Worm (Caenorhabditis elegans) whole organism, L3 larva: ENCODE results near the gene ZK1073.2.

Experiments
- R02D3.7 ChIP-seq: fragments of 150-350 bp; optimal IDR thresholded peaks from 2 replicates; lab custom pipeline; 2014; ENCODE audit warnings: missing biosample characterization, missing genetic modification characterization
- aly-2 ChIP-seq: fragments of 150-350 bp; optimal IDR thresholded peaks from 2 replicates; lab custom pipeline; 2014; ENCODE audit warnings: missing biosample characterization, missing genetic modification characterization
- ama-1 ChIP-seq: fragments of 150-350 bp; optimal IDR thresholded peaks from 2 replicates; lab custom pipeline; 2018
- ceh-16 ChIP-seq: sonication (generic microtip); optimal IDR thresholded peaks from 2 replicates; lab custom pipeline; 2017; ENCODE audit warnings: missing biosample characterization, missing genetic modification characterization
- ceh-28 ChIP-seq: fragments of 150-350 bp; optimal IDR thresholded peaks from 2 replicates; lab custom pipeline; 2014; ENCODE audit warnings: missing biosample characterization, missing genetic modification reagents, missing genetic modification characterization
- ceh-82 ChIP-seq: fragments of 150-350 bp; optimal IDR thresholded peaks from 2 replicates; lab custom pipeline; 2014; ENCODE audit warnings: missing biosample characterization, missing genetic modification characterization
- ceh-9 ChIP-seq: sonication (generic microtip); optimal IDR thresholded peaks from 2 replicates; lab custom pipeline; 2018; ENCODE audit warnings: missing biosample characterization, missing genetic modification characterization
- daf-12 ChIP-seq: fragments of 150-350 bp; optimal IDR thresholded peaks from 2 replicates; lab custom pipeline; 2014; ENCODE audit warnings: missing biosample characterization, missing genetic modification reagents, missing genetic modification characterization
- egl-27 ChIP-seq: sonication (generic microtip); optimal IDR thresholded peaks from 4 replicates; lab custom pipeline; 2017; ENCODE audit warnings: missing biosample characterization, missing genetic modification reagents, missing genetic modification characterization
- egl-5 ChIP-seq: fragments of 150-350 bp; optimal IDR thresholded peaks from 2 replicates; lab custom pipeline; 2017; ENCODE audit warnings: missing biosample characterization, missing genetic modification reagents, missing genetic modification characterization, inconsistent platforms
- elt-1 ChIP-seq: fragments of 150-350 bp; optimal IDR thresholded peaks from 2 replicates; lab custom pipeline; 2014; ENCODE audit warnings: missing biosample characterization, missing genetic modification characterization
- elt-2 ChIP-seq: sonication (generic microtip); optimal IDR thresholded peaks from 2 replicates; lab custom pipeline; 2016; ENCODE audit warnings: missing genetic modification reagents, mild to moderate bottlenecking, missing genetic modification characterization, missing compliant biosample characterization
- elt-3 ChIP-seq, 3 experiments: fragments of 150-350 bp in 1 of 3; sonication (generic microtip) in 2 of 3; optimal IDR thresholded peaks; 2 replicates in 2 of 3; 4 replicates in 1 of 3; lab custom pipeline; 2014 to 2017; ENCODE audit warnings: missing biosample characterization in 3 of 3, missing genetic modification characterization in 3 of 3
- eor-1 ChIP-seq, 2 experiments: fragments of 150-350 bp; optimal IDR thresholded peaks; 2 replicates each; lab custom pipeline; 2014 to 2018; ENCODE audit warnings: missing biosample characterization in 2 of 2, missing genetic modification characterization in 2 of 2
- fkh-10 ChIP-seq: sonication (generic microtip); optimal IDR thresholded peaks from 2 replicates; lab custom pipeline; 2017; ENCODE audit warnings: missing biosample characterization, missing genetic modification reagents, missing genetic modification characterization
- fkh-2 ChIP-seq: fragments of 150-350 bp; optimal IDR thresholded peaks from 2 replicates; lab custom pipeline; 2014; ENCODE audit warnings: missing biosample characterization, missing genetic modification reagents, missing genetic modification characterization
- fos-1 ChIP-seq: fragments of 150-350 bp; optimal IDR thresholded peaks from 2 replicates; lab custom pipeline; 2014; ENCODE audit warnings: missing biosample characterization, missing genetic modification characterization
- hmg-11 ChIP-seq: sonication (generic microtip); optimal IDR thresholded peaks from 2 replicates; lab custom pipeline; 2016; ENCODE audit warnings: missing genetic modification characterization, missing compliant biosample characterization
- jun-1 ChIP-seq: fragments of 150-350 bp; optimal IDR thresholded peaks from 2 replicates; lab custom pipeline; 2014; ENCODE audit warnings: missing biosample characterization, missing genetic modification reagents, missing genetic modification characterization
- lin-15B ChIP-seq: fragments of 150-350 bp; optimal IDR thresholded peaks from 2 replicates; lab custom pipeline; 2014; ENCODE audit warnings: missing biosample characterization, missing genetic modification characterization
- lin-39 ChIP-seq: fragments of 150-350 bp; optimal IDR thresholded peaks from 2 replicates; lab custom pipeline; 2018; ENCODE audit warnings: missing biosample characterization, missing genetic modification reagents, missing genetic modification characterization
- lsy-12 ChIP-seq: sonication (generic microtip); optimal IDR thresholded peaks from 2 replicates; lab custom pipeline; 2016; ENCODE audit warnings: mild to moderate bottlenecking, missing genetic modification characterization, missing compliant biosample characterization
- mdl-1 ChIP-seq: fragments of 150-350 bp; optimal IDR thresholded peaks from 2 replicates; lab custom pipeline; 2014; ENCODE audit warnings: missing biosample characterization, missing genetic modification characterization
- mml-1 ChIP-seq: fragments of 150-350 bp; sonication (generic microtip); optimal IDR thresholded peaks from 3 replicates; lab custom pipeline; 2014; ENCODE audit warnings: missing biosample characterization, missing genetic modification characterization
- nfya-1 ChIP-seq: sonication (generic microtip); optimal IDR thresholded peaks from 2 replicates; lab custom pipeline; 2017; ENCODE audit warnings: missing genetic modification characterization, mild to moderate bottlenecking, missing compliant biosample characterization, antibody characterized with exemption, moderate library complexity; ENCODE audit not compliant: insufficient read depth
- nhr-11 ChIP-seq: fragments of 150-350 bp; optimal IDR thresholded peaks from 2 replicates; lab custom pipeline; 2014; ENCODE audit warnings: missing biosample characterization, missing genetic modification characterization
- nhr-12 ChIP-seq: fragments of 150-350 bp; optimal IDR thresholded peaks from 2 replicates; lab custom pipeline; 2014; ENCODE audit warnings: missing biosample characterization, missing genetic modification characterization
- nhr-23 ChIP-seq: fragments of 150-350 bp; optimal IDR thresholded peaks from 2 replicates; lab custom pipeline; 2014; ENCODE audit warnings: missing biosample characterization, missing genetic modification reagents, missing genetic modification characterization
- nhr-237 ChIP-seq: fragments of 150-350 bp; optimal IDR thresholded peaks from 2 replicates; lab custom pipeline; 2014; ENCODE audit warnings: missing biosample characterization, missing genetic modification characterization
- nhr-25 ChIP-seq: sonication (generic microtip); optimal IDR thresholded peaks from 2 replicates; lab custom pipeline; 2017; ENCODE audit warnings: missing biosample characterization, missing genetic modification characterization
- nhr-28 ChIP-seq: fragments of 150-350 bp; optimal IDR thresholded peaks from 2 replicates; lab custom pipeline; 2014; ENCODE audit warnings: missing biosample characterization, missing genetic modification characterization
- nhr-43 ChIP-seq: sonication (generic microtip); optimal IDR thresholded peaks from 2 replicates; lab custom pipeline; 2016; ENCODE audit warnings: mild to moderate bottlenecking, missing genetic modification characterization, missing compliant biosample characterization; ENCODE audit not compliant: poor library complexity, severe bottlenecking
- nhr-67 ChIP-seq: fragments of 150-350 bp; optimal IDR thresholded peaks from 2 replicates; lab custom pipeline; 2014; ENCODE audit warnings: missing biosample characterization, missing genetic modification characterization
- nhr-76 ChIP-seq: fragments of 150-350 bp; sonication (generic microtip); optimal IDR thresholded peaks from 5 replicates; lab custom pipeline; 2014; ENCODE audit warnings: missing biosample characterization, missing genetic modification characterization
- nhr-77 ChIP-seq: fragments of 150-350 bp; optimal IDR thresholded peaks from 2 replicates; lab custom pipeline; 2014; ENCODE audit warnings: missing biosample characterization, missing genetic modification characterization
- pha-4 ChIP-seq: fragments of 150-350 bp; optimal IDR thresholded peaks from 2 replicates; lab custom pipeline; 2014; ENCODE audit warnings: missing biosample characterization, missing genetic modification reagents, missing genetic modification characterization
- pqm-1 ChIP-seq: fragments of 150-350 bp; optimal IDR thresholded peaks from 2 replicates; lab custom pipeline; 2017; ENCODE audit warnings: missing biosample characterization, missing genetic modification characterization, inconsistent platforms
- sea-2 ChIP-seq: fragments of 150-350 bp; sonication (generic microtip); optimal IDR thresholded peaks from 4 replicates; lab custom pipeline; 2014; ENCODE audit warnings: missing biosample characterization, missing genetic modification reagents, missing genetic modification characterization
- skn-1 ChIP-seq: fragments of 150-350 bp; optimal IDR thresholded peaks from 2 replicates; lab custom pipeline; 2014; ENCODE audit warnings: missing biosample characterization, missing genetic modification characterization
- snpc-4 ChIP-seq: fragments of 150-350 bp; optimal IDR thresholded peaks from 2 replicates; lab custom pipeline; 2014; ENCODE audit warnings: missing biosample characterization, missing genetic modification characterization
- tbx-2 ChIP-seq: sonication (generic microtip); optimal IDR thresholded peaks from 2 replicates; lab custom pipeline; 2016; ENCODE audit warnings: mild to moderate bottlenecking, missing genetic modification characterization, missing compliant biosample characterization
- unc-39 ChIP-seq: sonication (generic microtip); optimal IDR thresholded peaks from 4 replicates; lab custom pipeline; 2017; ENCODE audit warnings: missing biosample characterization, missing genetic modification characterization
- unc-62 ChIP-seq: fragments of 150-350 bp; sonication (generic microtip); optimal IDR thresholded peaks from 4 replicates; lab custom pipeline; 2014; ENCODE audit warnings: missing biosample characterization, missing genetic modification reagents, missing genetic modification characterization
- zag-1 ChIP-seq: fragments of 150-350 bp; optimal IDR thresholded peaks from 2 replicates; lab custom pipeline; 2014; ENCODE audit warnings: missing biosample characterization, missing genetic modification characterization
- ztf-11 ChIP-seq: fragments of 150-350 bp; optimal IDR thresholded peaks from 2 replicates; lab custom pipeline; 2014; ENCODE audit warnings: missing biosample characterization, missing genetic modification characterization

ZK1073.2 gene

ce11 chrX:16151302-16151701 lies 47.8 kb downstream of the ZK1073.2 start:
- TF ChIP-seq ztf-11 (tag; lab: Kevin White, UChicago) = no peak
- TF ChIP-seq elt-1 (tag; lab: Kevin White, UChicago) = no peak
- TF ChIP-seq pha-4 = peak; percentile 21
- TF ChIP-seq ceh-9 (tag; lab: Kevin White, UChicago) = no peak
- no peak for TF ChIP-seq elt-3 (tag; optimal IDR thresholded peaks at IDR 0.05; lab: Kevin White, UChicago)

ce11 chrX:16153744-16154143 lies 50.2 kb downstream of the ZK1073.2 start:
- TF ChIP-seq elt-2 (tag; lab: Kevin White, UChicago) (peak; percentile 41), nhr-23 (tag; lab: Kevin White, UChicago) (no peak)

ce11 chrX:16155216-16155991 lies 51.9 kb downstream of the ZK1073.2 start:
- TF ChIP-seq lin-39 (tag; lab: Kevin White, UChicago) (peak; percentile 18), nfya-1 (tag; lab: Kevin White, UChicago) (peak; percentile 40), nhr-77 (no peak)

ce11 chrX:16156891-16157290 lies 53.4 kb downstream of the ZK1073.2 start:
- TF ChIP-seq fkh-10 (GFP tag; lab: Kevin White, UChicago) = no peak
- no peak for TF ChIP-seq lsy-12 (tag; lab: Kevin White, UChicago)
- no peak for TF ChIP-seq fkh-2 (tag; lab: Kevin White, UChicago)
- TF ChIP-seq egl-5 = no peak
- no peak for TF ChIP-seq unc-39 (tag; lab: Kevin White, UChicago)
- TF ChIP-seq elt-1 (tag; lab: Kevin White, UChicago) = peak; percentile 34
- no peak for TF ChIP-seq egl-27 (tag; lab: Kevin White, UChicago)
- no peak for TF ChIP-seq ama-1
- no peak for TF ChIP-seq aly-2 (tag; lab: Kevin White, UChicago)
- TF ChIP-seq sea-2 (GFP tag; lab: Kevin White, UChicago) = no peak
- TF ChIP-seq nhr-67 (tag; lab: Kevin White, UChicago) = no peak
- no peak for TF ChIP-seq eor-1 (tag; optimal IDR thresholded peaks at IDR 0.05; lab: Kevin White, UChicago)
- no peak for TF ChIP-seq ztf-11 (tag; lab: Kevin White, UChicago)
- TF ChIP-seq lin-15B (tag; lab: Kevin White, UChicago) = no peak
- TF ChIP-seq skn-1 (tag; lab: Kevin White, UChicago) = no peak
- no peak for TF ChIP-seq zag-1
- peak; percentile 77 for TF ChIP-seq nhr-25 (tag; lab: Kevin White, UChicago)
- no peak for TF ChIP-seq snpc-4 (tag; lab: Kevin White, UChicago)
- peak in 1 of 3 experiments; percentile 57 for TF ChIP-seq elt-3 (tag; optimal IDR thresholded peaks at IDR 0.05; lab: Kevin White, UChicago)
- no peak for TF ChIP-seq jun-1 (tag; lab: Kevin White, UChicago)
- no peak for TF ChIP-seq mdl-1 (tag; lab: Kevin White, UChicago)
- TF ChIP-seq nhr-76 = no peak
- peak; percentile 2 for TF ChIP-seq ceh-28
- TF ChIP-seq nhr-28 (tag; lab: Kevin White, UChicago) = no peak
- peak; percentile 38 for TF ChIP-seq nfya-1 (tag; lab: Kevin White, UChicago)
- no peak for TF ChIP-seq pqm-1 (tag; lab: Kevin White, UChicago)
- TF ChIP-seq nhr-77 = no peak
- TF ChIP-seq hmg-11 = peak; percentile 49
- TF ChIP-seq ceh-82 (tag; lab: Kevin White, UChicago) = no peak
- TF ChIP-seq nhr-237 (tag; lab: Kevin White, UChicago) = no peak
- TF ChIP-seq elt-2 (tag; lab: Kevin White, UChicago) = no peak
- TF ChIP-seq mml-1 (tag; lab: Kevin White, UChicago) = no peak
- no peak for TF ChIP-seq unc-62
- TF ChIP-seq daf-12 (tag; lab: Kevin White, UChicago) = no peak
- no peak for TF ChIP-seq ceh-9 (tag; lab: Kevin White, UChicago)
- TF ChIP-seq nhr-43 = peak; percentile 72
- no peak for TF ChIP-seq tbx-2 (tag; lab: Kevin White, UChicago)
- no peak for TF ChIP-seq ceh-16 (tag; lab: Kevin White, UChicago)
- no peak for TF ChIP-seq R02D3.7 (tag; lab: Kevin White, UChicago)
- peak; percentile 67 for TF ChIP-seq nhr-23 (tag; lab: Kevin White, UChicago)
- TF ChIP-seq lin-39 (tag; lab: Kevin White, UChicago) = no peak
- TF ChIP-seq nhr-11 = no peak
- no peak for TF ChIP-seq nhr-12 (tag; lab: Kevin White, UChicago)
- no peak for TF ChIP-seq pha-4
- no peak for TF ChIP-seq fos-1 (tag; lab: Kevin White, UChicago)
